Fruit fly (Drosophila melanogaster): ENCODE data around the gene CG10969.

CG10969 gene

dm6 chr3L:12734550-12735012 lies 46.3 kb downstream of the CG10969 start, which contains the start of the genes SmD1 and Ptp69D (continued):
- peak; percentile 77 for TF ChIP-seq ssp (GFP tag; IDR thresholded peaks at IDR 0.05)
- TF ChIP-seq Mrtf (GFP tag; IDR thresholded peaks at IDR 0.05) = no peak
- TF ChIP-seq psq (GFP tag; optimal IDR thresholded peaks at IDR 0.05) = no peak
- TF ChIP-seq Blimp-1 (GFP tag; optimal IDR thresholded peaks at IDR 0.05) = no peak
- TF ChIP-seq CG13624 (GFP tag; optimal IDR thresholded peaks at IDR 0.05) = no peak
- no peak for TF ChIP-seq Abd-B (GFP tag; optimal IDR thresholded peaks at IDR 0.05)
- no peak for TF ChIP-seq CG1792 (GFP tag; optimal IDR thresholded peaks at IDR 0.05)
- no peak for TF ChIP-seq D (optimal IDR thresholded peaks at IDR 0.05)
- TF ChIP-seq D (GFP tag; optimal IDR thresholded peaks at IDR 0.05) = no peak
- peak; percentile 65 for TF ChIP-seq CG15514 (GFP tag; optimal IDR thresholded peaks at IDR 0.05)
- peak; percentile 23 for TF ChIP-seq CG13424 (tag; optimal IDR thresholded peaks at IDR 0.05)
- no peak for TF ChIP-seq CG31388 (GFP tag; optimal IDR thresholded peaks at IDR 0.05)
- peak; percentile 59 for TF ChIP-seq hbn (GFP tag; IDR thresholded peaks at IDR 0.05; ENCODE audit: partially characterized antibody)
- TF ChIP-seq CG13894 (tag; optimal IDR thresholded peaks at IDR 0.05) = no peak
- TF ChIP-seq CG14860 (GFP tag; IDR thresholded peaks at IDR 0.05; ENCODE audit: partially characterized antibody) = peak; percentile 85
- peak; percentile 69 for TF ChIP-seq stwl (tag; optimal IDR thresholded peaks at IDR 0.05)
- TF ChIP-seq H15 (GFP tag; IDR thresholded peaks at IDR 0.05) = no peak
- no peak for TF ChIP-seq CG1602 (GFP tag; optimal IDR thresholded peaks at IDR 0.05)
- peak; percentile 47 for TF ChIP-seq CG11723 (GFP tag; optimal IDR thresholded peaks at IDR 0.05)
- TF ChIP-seq knrl (GFP tag; IDR thresholded peaks at IDR 0.05; ENCODE audit: partially characterized antibody) = peak; percentile 93
- TF ChIP-seq CG10321 (GFP tag; IDR thresholded peaks at IDR 0.05) = no peak
- no peak for TF ChIP-seq Atf-2 (GFP tag; optimal IDR thresholded peaks at IDR 0.05)
- no peak for TF ChIP-seq CG6689 (GFP tag; IDR thresholded peaks at IDR 0.05)
- TF ChIP-seq Lpt (GFP tag; optimal IDR thresholded peaks at IDR 0.05) = no peak
- no peak for TF ChIP-seq klu (GFP tag; IDR thresholded peaks at IDR 0.05)
- no peak for TF ChIP-seq CG8359 (GFP tag; optimal IDR thresholded peaks at IDR 0.05; ENCODE audit: borderline replicate concordance)
- TF ChIP-seq Hsf (GFP tag; optimal IDR thresholded peaks at IDR 0.05) = no peak
- TF ChIP-seq slou (GFP tag; optimal IDR thresholded peaks at IDR 0.05) = no peak
- TF ChIP-seq Dek (tag; optimal IDR thresholded peaks at IDR 0.05) = no peak
- no peak for TF ChIP-seq NFAT (GFP tag; IDR thresholded peaks at IDR 0.05)
- no peak for TF ChIP-seq nau (GFP tag; optimal IDR thresholded peaks at IDR 0.05)
- no peak for TF ChIP-seq Bteb2 (GFP tag; optimal IDR thresholded peaks at IDR 0.05)
- no peak for TF ChIP-seq scrt (GFP tag; optimal IDR thresholded peaks at IDR 0.05)
- TF ChIP-seq CG17186 (GFP tag; optimal IDR thresholded peaks at IDR 0.05) = peak; percentile 56
- no peak for TF ChIP-seq CG9727 (GFP tag; optimal IDR thresholded peaks at IDR 0.05)
- no peak for TF ChIP-seq CG4328 (GFP tag; optimal IDR thresholded peaks at IDR 0.05)
- TF ChIP-seq Xrp1 (GFP tag; IDR thresholded peaks at IDR 0.05) = no peak
- no peak for TF ChIP-seq CG7372 (GFP tag; IDR thresholded peaks at IDR 0.05)
- no peak for TF ChIP-seq CG15011 (GFP tag; optimal IDR thresholded peaks at IDR 0.05)
- TF ChIP-seq Deaf1 (tag; optimal IDR thresholded peaks at IDR 0.05) = no peak
- peak; percentile 12; the same call in 1 of the 2 replicates for TF ChIP-seq E2f2 (GFP tag; IDR thresholded peaks at IDR 0.05)
- peak in 1 of 2 experiments; percentile 48 for TF ChIP-seq tll (GFP tag; optimal IDR thresholded peaks at IDR 0.05)
- no peak for TF ChIP-seq CG16863 (GFP tag; optimal IDR thresholded peaks at IDR 0.05)
- no peak for TF ChIP-seq CG12104 (GFP tag; optimal IDR thresholded peaks at IDR 0.05)
- no peak for TF ChIP-seq CrebB (tag; optimal IDR thresholded peaks at IDR 0.05)
- TF ChIP-seq Hmx (GFP tag; optimal IDR thresholded peaks at IDR 0.05) = no peak
- no peak for TF ChIP-seq ewg (GFP tag; optimal IDR thresholded peaks at IDR 0.05)
- no peak for TF ChIP-seq E2f1 (GFP tag; IDR thresholded peaks at IDR 0.05)
- TF ChIP-seq CG6683 (GFP tag; optimal IDR thresholded peaks at IDR 0.05) = no peak
- TF ChIP-seq crp (GFP tag; optimal IDR thresholded peaks at IDR 0.05) = no peak
- no peak for TF ChIP-seq CG5953 (GFP tag; IDR thresholded peaks at IDR 0.05)
